In the genomic region with DNA sequence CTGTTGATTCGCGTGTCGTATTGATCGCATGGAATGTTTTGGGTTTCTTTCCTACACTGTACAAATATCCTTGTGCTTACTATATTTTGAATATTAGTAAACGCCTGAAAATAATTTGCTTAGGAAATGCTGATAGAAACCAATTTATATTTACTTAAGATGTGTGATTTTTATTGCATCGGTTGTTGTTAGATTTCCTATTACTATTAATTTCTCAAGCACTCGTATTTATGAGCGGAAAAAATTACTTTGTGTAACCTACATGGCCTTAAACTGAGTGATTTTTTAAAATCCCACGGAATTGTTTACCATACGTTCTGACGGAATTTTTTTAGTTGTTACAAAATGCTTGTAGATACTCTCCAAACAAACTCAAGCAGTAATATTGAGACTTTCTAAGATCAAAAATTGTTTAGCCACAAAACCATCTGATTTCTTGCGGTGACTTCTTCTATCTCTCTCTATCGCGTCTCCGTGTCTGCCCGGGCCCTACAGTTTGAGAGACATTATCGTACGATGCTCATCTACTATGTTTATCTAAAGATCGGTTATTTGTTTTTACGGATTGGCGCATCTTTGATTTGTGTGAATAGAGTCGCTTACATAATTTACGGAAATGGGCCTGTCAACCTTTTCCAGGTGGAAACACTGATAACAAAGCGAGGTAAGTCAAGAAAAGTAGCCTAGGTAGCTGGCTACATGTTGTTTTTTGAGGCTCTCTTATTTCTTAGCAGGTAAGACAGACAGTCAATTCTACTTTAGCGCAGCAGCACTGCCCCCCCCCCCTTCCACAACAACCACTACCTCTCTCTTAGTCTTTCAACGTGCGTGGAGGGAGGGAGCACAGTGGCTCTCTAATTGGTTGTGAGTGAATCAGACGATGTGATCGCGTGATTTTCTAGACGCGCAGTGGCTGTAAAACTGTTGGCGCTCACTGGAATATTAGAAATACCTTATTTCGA, we compare ENCODE assay signal across 6 fruit fly cellular contexts.
TF ChIP-seq lines count a peak whose summit lies in the region.

No protein-coding gene starts in this region.

- peak; percentile 2 for TF ChIP-seq CTCF in whole organism, embryonic (GFP tag; optimal IDR thresholded peaks at IDR 0.05; lab: Kevin White, UChicago)

TF ChIP-seq in Kc167, 6 proteins besides CTCF, POLR2A, EP300 and RAD21:
- TF ChIP-seq h (optimal IDR thresholded peaks at IDR 0.05; lab: Kevin White, UChicago) (no peak), Sin3A (optimal IDR thresholded peaks at IDR 0.05; lab: Kevin White, UChicago) (no peak), psq (optimal IDR thresholded peaks at IDR 0.05; lab: Kevin White, UChicago) (no peak), insv (optimal IDR thresholded peaks at IDR 0.05; lab: Kevin White, UChicago) (no peak), Myc (optimal IDR thresholded peaks at IDR 0.05; lab: Kevin White, UChicago) (no peak), ttk (optimal IDR thresholded peaks at IDR 0.05; lab: Kevin White, UChicago) (peak; percentile 45)

TF ChIP-seq in whole organism, adult, 20 proteins besides CTCF, POLR2A, EP300 and RAD21 (continues in another document):
- TF ChIP-seq bab1 (GFP tag; optimal IDR thresholded peaks at IDR 0.05; lab: Kevin White, UChicago), result peak; percentile 78
- TF ChIP-seq cic (GFP tag; optimal IDR thresholded peaks at IDR 0.05; lab: Kevin White, UChicago), result no peak
- TF ChIP-seq CG7045 (GFP tag; optimal IDR thresholded peaks at IDR 0.05; lab: Kevin White, UChicago), result peak; percentile 56
- no peak for TF ChIP-seq CG11617 (GFP tag; optimal IDR thresholded peaks at IDR 0.05; lab: Kevin White, UChicago)
- TF ChIP-seq Hr96 (GFP tag; optimal IDR thresholded peaks at IDR 0.05; lab: Kevin White, UChicago), result no peak
- TF ChIP-seq Crg-1 (GFP tag; optimal IDR thresholded peaks at IDR 0.05; lab: Kevin White, UChicago), result no peak
- no peak for TF ChIP-seq CG33017 (tag; optimal IDR thresholded peaks at IDR 0.05; lab: Kevin White, UChicago)
- no peak for TF ChIP-seq cnc (optimal IDR thresholded peaks at IDR 0.05; lab: Kevin White, UChicago)
- no peak for TF ChIP-seq kay (GFP tag; lab: Kevin White, UChicago; ENCODE audit: borderline replicate concordance)
- TF ChIP-seq Mnt (GFP tag; optimal IDR thresholded peaks at IDR 0.05; lab: Kevin White, UChicago), result no peak
- peak; percentile 46 for TF ChIP-seq pad (GFP tag; optimal IDR thresholded peaks at IDR 0.05; lab: Kevin White, UChicago)
- no peak for TF ChIP-seq Clk (GFP tag; optimal IDR thresholded peaks at IDR 0.05; lab: Kevin White, UChicago)
- peak; percentile 62 for TF ChIP-seq CG12768 (GFP tag; optimal IDR thresholded peaks at IDR 0.05; lab: Kevin White, UChicago)
- TF ChIP-seq CG5204 (GFP tag; optimal IDR thresholded peaks at IDR 0.05; lab: Kevin White, UChicago), result no peak
- TF ChIP-seq toe (GFP tag; optimal IDR thresholded peaks at IDR 0.05; lab: Kevin White, UChicago), result peak; percentile 28

TF ChIP-seq in whole organism, embryonic, 481 proteins besides CTCF, POLR2A, EP300 and RAD21 (continues in another document):
- TF ChIP-seq dimm (GFP tag; IDR thresholded peaks at IDR 0.05; lab: Robert Waterston, UW), result no peak
- TF ChIP-seq exex (tag; optimal IDR thresholded peaks at IDR 0.05; lab: Kevin White, UChicago), result peak; percentile 44
- TF ChIP-seq sr (GFP tag; IDR thresholded peaks at IDR 0.05; lab: Robert Waterston, UW), result no peak
- TF ChIP-seq CG8924 (tag; optimal IDR thresholded peaks at IDR 0.05; lab: Kevin White, UChicago), result peak; percentile 68
- TF ChIP-seq MESR4 (GFP tag; optimal IDR thresholded peaks at IDR 0.05; lab: Kevin White, UChicago), result no peak
- peak; percentile 48 for TF ChIP-seq slp2 (GFP tag; optimal IDR thresholded peaks at IDR 0.05; lab: Kevin White, UChicago)
- no peak for TF ChIP-seq CG12071 (GFP tag; optimal IDR thresholded peaks at IDR 0.05; lab: Kevin White, UChicago)
- no peak; the same call in 2 of the 3 replicates for TF ChIP-seq knrl (GFP tag; IDR thresholded peaks at IDR 0.05; lab: Robert Waterston, UW; ENCODE audit: partially characterized antibody)
- TF ChIP-seq dmrt11E (tag; optimal IDR thresholded peaks at IDR 0.05; lab: Kevin White, UChicago), result peak; percentile 74
- TF ChIP-seq CG4328 (GFP tag; optimal IDR thresholded peaks at IDR 0.05; lab: Kevin White, UChicago), result no peak
- peak; percentile 14 for TF ChIP-seq Dip3 (GFP tag; optimal IDR thresholded peaks at IDR 0.05; lab: Kevin White, UChicago)
- TF ChIP-seq disco-r (GFP tag; optimal IDR thresholded peaks at IDR 0.05; lab: Kevin White, UChicago), result peak; percentile 54
- no peak for TF ChIP-seq CG8765 (GFP tag; IDR thresholded peaks at IDR 0.05; lab: Robert Waterston, UW)
- no peak for TF ChIP-seq CG7745 (tag; optimal IDR thresholded peaks at IDR 0.05; lab: Kevin White, UChicago)
- TF ChIP-seq Ptx1 (GFP tag; IDR thresholded peaks at IDR 0.05; lab: Robert Waterston, UW), result peak; percentile 60

TF ChIP-seq in whole organism, prepupa, 60 proteins besides CTCF, POLR2A, EP300 and RAD21 (continues in another document):
- TF ChIP-seq lz (GFP tag; optimal IDR thresholded peaks at IDR 0.05; lab: Kevin White, UChicago) (peak; percentile 51), CG34406 (GFP tag; optimal IDR thresholded peaks at IDR 0.05; lab: Kevin White, UChicago) (peak; percentile 13), acj6 (GFP tag; optimal IDR thresholded peaks at IDR 0.05; lab: Kevin White, UChicago) (peak; percentile 49), Sox102F (GFP tag; optimal IDR thresholded peaks at IDR 0.05; lab: Kevin White, UChicago) (peak; percentile 41), dac (GFP tag; optimal IDR thresholded peaks at IDR 0.05; lab: Kevin White, UChicago) (no peak), CG6792 (GFP tag; optimal IDR thresholded peaks at IDR 0.05; lab: Kevin White, UChicago) (peak; percentile 5), cyc (GFP tag; optimal IDR thresholded peaks at IDR 0.05; lab: Kevin White, UChicago) (peak; percentile 54), spab (GFP tag; optimal IDR thresholded peaks at IDR 0.05; lab: Kevin White, UChicago) (no peak), CG4318 (GFP tag; optimal IDR thresholded peaks at IDR 0.05; lab: Kevin White, UChicago) (no peak), salr (GFP tag; optimal IDR thresholded peaks at IDR 0.05; lab: Kevin White, UChicago) (no peak), Sox14 (GFP tag; optimal IDR thresholded peaks at IDR 0.05; lab: Kevin White, UChicago) (peak; percentile 28), CG6808 (GFP tag; optimal IDR thresholded peaks at IDR 0.05; lab: Kevin White, UChicago) (peak; percentile 34), Blimp-1 (GFP tag; optimal IDR thresholded peaks at IDR 0.05; lab: Kevin White, UChicago) (no peak), Sox15 (GFP tag; optimal IDR thresholded peaks at IDR 0.05; lab: Kevin White, UChicago) (peak; percentile 6), fkh (GFP tag; optimal IDR thresholded peaks at IDR 0.05; lab: Kevin White, UChicago) (peak; percentile 81), CG11902 (GFP tag; optimal IDR thresholded peaks at IDR 0.05; lab: Kevin White, UChicago) (peak; percentile 1)

TF ChIP-seq in whole organism, pupa, 21 proteins besides CTCF, POLR2A, EP300 and RAD21 (continues in another document):
- no peak for TF ChIP-seq CG8301 (tag; optimal IDR thresholded peaks at IDR 0.05; lab: Kevin White, UChicago)
- peak; percentile 38 for TF ChIP-seq CG9948 (tag; optimal IDR thresholded peaks at IDR 0.05; lab: Kevin White, UChicago)
- TF ChIP-seq CG17806 (tag; optimal IDR thresholded peaks at IDR 0.05; lab: Kevin White, UChicago), result peak; percentile 19
- TF ChIP-seq gl (tag; optimal IDR thresholded peaks at IDR 0.05; lab: Kevin White, UChicago), result no peak
- no peak for TF ChIP-seq CG14655 (GFP tag; optimal IDR thresholded peaks at IDR 0.05; lab: Kevin White, UChicago)
- TF ChIP-seq Pif1A (GFP tag; optimal IDR thresholded peaks at IDR 0.05; lab: Kevin White, UChicago), result no peak
- no peak for TF ChIP-seq fd96Ca (GFP tag; IDR thresholded peaks at IDR 0.05; lab: Robert Waterston, UW)
- TF ChIP-seq CG32121 (GFP tag; IDR thresholded peaks at IDR 0.05; lab: Robert Waterston, UW), result no peak
- 0 out of 2 replicates have a peak, but pooled peaks have one; percentile 18 for TF ChIP-seq CG12605 (GFP tag; IDR thresholded peaks at IDR 0.05; lab: Robert Waterston, UW)
- no peak for TF ChIP-seq EcR (GFP tag; optimal IDR thresholded peaks at IDR 0.05; lab: Kevin White, UChicago)
- no peak for TF ChIP-seq CG13204 (GFP tag; optimal IDR thresholded peaks at IDR 0.05; lab: Kevin White, UChicago)
- peak; percentile 12 for TF ChIP-seq Snoo (tag; optimal IDR thresholded peaks at IDR 0.05; lab: Kevin White, UChicago)
- TF ChIP-seq Pif1B (GFP tag; optimal IDR thresholded peaks at IDR 0.05; lab: Kevin White, UChicago), result no peak
- no peak for TF ChIP-seq CG4496 (GFP tag; IDR thresholded peaks at IDR 0.05; lab: Robert Waterston, UW)
- TF ChIP-seq Ets98B (GFP tag; IDR thresholded peaks at IDR 0.05; lab: Robert Waterston, UW), result peak; percentile 17; the same call in 1 of the 2 replicates
- TF ChIP-seq CG8159 (tag; optimal IDR thresholded peaks at IDR 0.05; lab: Kevin White, UChicago), result peak; percentile 45
- no peak for TF ChIP-seq rn (GFP tag; IDR thresholded peaks at IDR 0.05; lab: Robert Waterston, UW)

TF ChIP-seq in whole organism, wandering third instar larva, 38 proteins besides CTCF, POLR2A, EP300 and RAD21 (continues in another document):
- TF ChIP-seq sage (GFP tag; optimal IDR thresholded peaks at IDR 0.05; lab: Kevin White, UChicago) (no peak), Rel (GFP tag; optimal IDR thresholded peaks at IDR 0.05; lab: Kevin White, UChicago) (no peak), Rel (tag; optimal IDR thresholded peaks at IDR 0.05; lab: Kevin White, UChicago) (no peak), Dif (GFP tag; optimal IDR thresholded peaks at IDR 0.05; lab: Kevin White, UChicago; ENCODE audit: partially characterized antibody) (peak; percentile 32), woc (GFP tag; optimal IDR thresholded peaks at IDR 0.05; lab: Kevin White, UChicago) (peak; percentile 57), GATAd (GFP tag; optimal IDR thresholded peaks at IDR 0.05; lab: Kevin White, UChicago) (no peak), OdsH (GFP tag; optimal IDR thresholded peaks at IDR 0.05; lab: Kevin White, UChicago) (peak; percentile 57), foxo (GFP tag; optimal IDR thresholded peaks at IDR 0.05; lab: Kevin White, UChicago) (peak in 1 of 2 experiments; percentile 65), Hnf4 (GFP tag; optimal IDR thresholded peaks at IDR 0.05; lab: Kevin White, UChicago) (peak; percentile 39), jim (GFP tag; optimal IDR thresholded peaks at IDR 0.05; lab: Kevin White, UChicago) (no peak), lola (GFP tag; optimal IDR thresholded peaks at IDR 0.05; lab: Kevin White, UChicago) (no peak), Vsx2 (GFP tag; optimal IDR thresholded peaks at IDR 0.05; lab: Kevin White, UChicago; ENCODE audit: partially characterized antibody) (no peak), Myc (optimal IDR thresholded peaks at IDR 0.05; lab: Kevin White, UChicago) (peak; percentile 15), tai (GFP tag; optimal IDR thresholded peaks at IDR 0.05; lab: Kevin White, UChicago) (no peak), Jra (GFP tag; optimal IDR thresholded peaks at IDR 0.05; lab: Kevin White, UChicago) (peak; percentile 37), Dfd (GFP tag; optimal IDR thresholded peaks at IDR 0.05; lab: Kevin White, UChicago) (no peak), dl (GFP tag; optimal IDR thresholded peaks at IDR 0.05; lab: Kevin White, UChicago; ENCODE audit: insufficient read depth in 1 of 2, partially characterized antibody in 2 of 2) (no peak), dmrt93B (GFP tag; optimal IDR thresholded peaks at IDR 0.05; lab: Kevin White, UChicago) (peak; percentile 24)
